Worm (Caenorhabditis elegans): Measurements from ENCODE around the gene fbxc-21.
"Not testable (repeated sequence)": the region's sequence is repeated elsewhere in the genome, so short reads cannot be mapped to it uniquely, and the experiment has no call there.

Gene fbxc-21

ce11 chrII:1663516-1663915, 29.2 kb downstream of the fbxc-21 start, which contains the start of gene duxl-1:
TSS of gene duxl-1 (plus strand) at chrII:1663699.
- TF ChIP-seq drap-1 (GFP tag; optimal IDR thresholded peaks at IDR 0.05) (no peak), pha-4 (tag; optimal IDR thresholded peaks at IDR 0.05) (peak; percentile 31), ceh-83 (GFP tag; optimal IDR thresholded peaks at IDR 0.05) (no peak), sem-2 (GFP tag; optimal IDR thresholded peaks at IDR 0.05) (no peak), lsy-2 (tag; optimal IDR thresholded peaks at IDR 0.05) (no peak), mls-2 (tag; optimal IDR thresholded peaks at IDR 0.05) (no peak), flh-1 (GFP tag; optimal IDR thresholded peaks at IDR 0.05) (no peak), cnd-1 (tag; optimal IDR thresholded peaks at IDR 0.05) (peak; percentile 21), zip-8 (tag; optimal IDR thresholded peaks at IDR 0.05) (peak; percentile 8), lin-32 (GFP tag; optimal IDR thresholded peaks at IDR 0.05) (no peak), tbx-8 (GFP tag; optimal IDR thresholded peaks at IDR 0.05) (no peak), lin-13 (tag; optimal IDR thresholded peaks at IDR 0.05) (no peak), unc-39 (tag; optimal IDR thresholded peaks at IDR 0.05) (no peak), nhr-12 (tag; optimal IDR thresholded peaks at IDR 0.05) (no peak), ztf-11 (tag; optimal IDR thresholded peaks at IDR 0.05) (peak; percentile 45), blmp-1 (tag; optimal IDR thresholded peaks at IDR 0.05) (no peak), unc-120 (tag; optimal IDR thresholded peaks at IDR 0.05; ENCODE audit: poor library complexity, severe bottlenecking) (no peak), nhr-237 (tag; optimal IDR thresholded peaks at IDR 0.05) (no peak), hlh-1 (tag; optimal IDR thresholded peaks at IDR 0.05) (no peak), mab-5 (tag; optimal IDR thresholded peaks at IDR 0.05) (no peak), nhr-76 (tag; optimal IDR thresholded peaks at IDR 0.05) (no peak), bed-3 (GFP tag; optimal IDR thresholded peaks at IDR 0.05) (no peak), mep-1 (tag; optimal IDR thresholded peaks at IDR 0.05) (peak; percentile 10), ceh-39 (tag; optimal IDR thresholded peaks at IDR 0.05) (peak; percentile 93), ces-1 (GFP tag; optimal IDR thresholded peaks at IDR 0.05) (no peak)

ce11 chrII:1662881-1663280, 29.8 kb downstream of the fbxc-21 start, which contains the start of gene ZC204.14:
TSS of gene ZC204.14 (minus strand) at chrII:1662949.
- TF ChIP-seq unc-120 (tag; optimal IDR thresholded peaks at IDR 0.05; ENCODE audit: poor library complexity, severe bottlenecking) (no peak), mls-2 (tag; optimal IDR thresholded peaks at IDR 0.05) (no peak)

DNA sequence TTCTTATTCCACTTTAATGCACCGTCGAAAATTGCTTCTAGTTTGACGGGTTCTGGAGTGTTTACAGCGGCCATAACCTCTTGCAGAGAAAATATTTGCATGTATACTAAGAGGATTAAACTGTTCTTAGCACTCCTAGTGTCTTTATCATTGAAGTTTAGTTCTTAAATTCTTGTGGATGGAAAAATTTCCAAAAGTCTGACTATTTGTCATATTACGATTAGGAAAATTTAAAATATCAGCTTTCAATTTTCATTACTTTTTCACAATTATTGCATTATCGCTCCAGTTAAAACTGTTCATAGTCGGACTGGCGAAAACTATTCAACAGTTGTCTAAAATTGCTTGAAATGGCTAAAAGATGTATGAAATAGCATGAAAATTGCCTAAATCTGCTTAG, 31.8 kb downstream of the fbxc-21 start, which contains the start of gene ZC204.13:
Gene ZC204.13, minus strand, starts transcription at position 101 of the 400 bp plus-strand sequence.
- TF ChIP-seq ces-1 (GFP tag; optimal IDR thresholded peaks at IDR 0.05); mep-1 (tag; optimal IDR thresholded peaks at IDR 0.05); ceh-43 (GFP tag; optimal IDR thresholded peaks at IDR 0.05): not testable (repeated sequence)

DNA sequence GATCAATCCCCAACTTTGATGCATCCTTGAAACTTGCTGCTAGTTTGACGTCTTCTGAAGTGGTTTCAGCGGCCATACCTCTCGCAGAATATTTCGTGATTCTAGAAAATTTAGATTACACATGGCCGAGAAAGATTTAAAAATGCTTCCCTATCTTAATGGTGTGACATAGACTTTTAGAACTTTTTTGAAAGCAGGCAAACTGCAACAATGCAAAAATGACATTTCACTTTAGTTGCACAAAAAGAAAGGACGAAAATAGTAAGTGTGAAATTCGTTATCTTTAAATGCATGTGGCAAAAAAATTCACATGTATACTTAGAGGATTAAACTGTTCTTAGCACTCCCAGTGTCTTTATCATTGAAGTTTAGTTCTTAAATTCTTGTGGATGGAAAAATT, 35.5 kb downstream of the fbxc-21 start, which contains the start of gene ZC204.12:
Gene ZC204.12, minus strand, starts transcription at position 101 of the 400 bp plus-strand sequence.
- TF ChIP-seq lsy-2 (tag; optimal IDR thresholded peaks at IDR 0.05): no peak
- no peak for TF ChIP-seq mep-1 (tag; optimal IDR thresholded peaks at IDR 0.05)
- TF ChIP-seq ztf-11 (tag; optimal IDR thresholded peaks at IDR 0.05): no peak
- no peak for TF ChIP-seq ceh-39 (tag; optimal IDR thresholded peaks at IDR 0.05)
- no peak for TF ChIP-seq snpc-4 (tag; optimal IDR thresholded peaks at IDR 0.05)
- TF ChIP-seq elt-1 (tag; optimal IDR thresholded peaks at IDR 0.05; ENCODE audit: borderline replicate concordance, insufficient read depth): no peak
- TF ChIP-seq lin-13 (tag; optimal IDR thresholded peaks at IDR 0.05): no peak
- TF ChIP-seq M03D4.4 (tag; optimal IDR thresholded peaks at IDR 0.05): no peak
- TF ChIP-seq elt-3 (tag; optimal IDR thresholded peaks at IDR 0.05): no peak
- no peak for TF ChIP-seq ham-2 (GFP tag; optimal IDR thresholded peaks at IDR 0.05)
- no peak for TF ChIP-seq nhr-28 (tag; optimal IDR thresholded peaks at IDR 0.05)
- TF ChIP-seq lin-32 (GFP tag; optimal IDR thresholded peaks at IDR 0.05): no peak

ce11 chrII:1654917-1655316, 37.8 kb downstream of the fbxc-21 start, which contains the start of gene btb-12:
TSS of gene btb-12 (plus strand) at chrII:1655217.
- no peak for TF ChIP-seq unc-39 (tag; optimal IDR thresholded peaks at IDR 0.05)
- peak; percentile 6 for TF ChIP-seq ceh-39 (tag; optimal IDR thresholded peaks at IDR 0.05)
- TF ChIP-seq nhr-237 (tag; optimal IDR thresholded peaks at IDR 0.05): no peak
